Fruit fly (Drosophila melanogaster) whole organism, larva: Measurements from ENCODE around the gene CG15812.

Source experiments
- noc ChIP-seq: fragments of 200-800 bp; sonication (Bioruptor generic); optimal IDR thresholded peaks from 3 replicates; lab custom pipeline; 2019; ENCODE audit warnings: missing biosample characterization, mild to moderate bottlenecking, missing genetic modification characterization, moderate library complexity

Gene CG15812

DNA sequence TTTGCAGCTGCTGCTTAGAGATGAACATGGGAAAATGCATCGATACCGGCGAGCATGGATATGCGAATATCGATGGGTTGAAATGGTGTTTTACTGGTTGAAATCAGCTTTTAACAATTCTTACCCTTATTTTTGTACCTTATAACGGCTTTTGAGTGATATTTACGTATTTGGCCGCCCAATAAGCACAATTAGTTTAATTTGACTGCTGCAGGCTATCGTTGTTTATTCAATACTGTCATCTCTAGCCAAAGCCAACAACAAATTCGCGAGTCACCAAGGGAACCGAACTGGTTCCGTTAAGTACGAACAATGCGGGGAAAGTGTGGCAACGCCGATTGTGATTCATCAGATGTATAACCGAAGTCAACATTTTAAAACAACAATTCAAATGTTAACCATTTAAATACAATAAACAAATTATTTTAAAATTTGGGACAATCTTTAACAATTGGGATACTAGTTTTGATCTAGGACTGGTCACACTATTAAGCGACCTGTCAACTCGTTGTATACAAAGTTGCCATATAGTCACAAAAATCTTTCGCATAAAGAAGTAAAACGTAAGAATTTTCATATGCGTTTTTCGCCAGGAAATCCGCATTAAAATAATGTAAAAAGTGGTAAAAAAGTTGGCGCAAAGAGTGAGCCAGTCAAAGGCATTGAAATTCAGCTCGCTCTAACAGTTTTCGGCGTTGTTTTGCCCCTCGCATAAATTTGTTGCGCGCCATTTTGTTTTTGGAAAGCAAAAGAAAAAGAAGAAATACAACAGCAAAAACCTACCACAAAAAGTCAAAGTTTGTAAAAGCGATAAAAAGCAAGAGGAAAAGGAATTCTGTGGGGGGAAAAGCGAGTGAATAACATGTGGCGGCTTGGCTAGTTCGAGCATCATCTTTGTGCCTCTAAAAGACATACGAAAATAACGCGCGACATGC is 11.4 kb upstream of the CG15812 start, which contains the start of the genes Usp5 and BtbVII:
Gene Usp5, minus strand, starts transcription at position 234 of the 935 bp plus-strand sequence.
Gene BtbVII, plus strand, starts transcription at position 522 of the 935 bp plus-strand sequence.
- peak; percentile 37 for TF ChIP-seq noc (tag; lab: Kevin White, UChicago)

DNA sequence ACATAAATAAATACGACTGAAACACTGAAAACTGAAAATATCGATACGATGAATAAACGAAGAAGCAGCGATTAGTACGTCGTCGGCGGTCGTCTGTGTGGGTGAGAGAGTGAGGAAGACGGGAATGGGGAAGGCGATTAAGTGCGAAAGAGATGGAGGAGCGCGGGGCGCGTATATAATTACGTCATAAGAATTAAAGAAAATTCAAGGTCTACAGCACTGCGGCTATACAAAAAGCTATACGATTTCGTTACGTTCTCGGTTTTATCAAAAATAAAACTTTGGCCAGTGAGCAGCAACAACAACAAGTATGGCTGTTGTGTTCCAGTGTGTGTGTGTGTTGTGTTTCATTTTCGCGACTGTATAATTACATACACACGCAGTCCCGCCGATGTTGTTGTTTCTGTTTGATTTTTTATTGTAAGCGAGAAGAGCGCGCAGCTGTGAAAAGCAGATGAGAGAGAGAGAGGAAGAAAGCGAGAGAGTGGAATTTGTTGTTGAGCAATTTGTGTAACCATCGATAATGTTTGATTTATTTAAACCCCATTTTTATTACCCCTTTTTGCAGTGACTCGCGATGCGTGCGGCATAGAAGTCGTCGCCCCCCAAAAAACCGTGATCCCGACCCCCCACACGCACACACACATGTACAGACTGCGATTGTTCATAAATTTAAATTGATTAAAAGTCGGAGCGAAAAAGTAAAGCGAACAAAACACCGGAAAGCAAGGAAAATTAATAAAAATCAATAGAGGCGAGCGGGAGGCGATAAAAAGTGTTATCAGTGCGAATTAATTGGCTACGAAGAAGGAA is 10.5 kb upstream of the CG15812 start:
- TF ChIP-seq noc (tag; lab: Kevin White, UChicago) = peak; percentile 60

DNA sequence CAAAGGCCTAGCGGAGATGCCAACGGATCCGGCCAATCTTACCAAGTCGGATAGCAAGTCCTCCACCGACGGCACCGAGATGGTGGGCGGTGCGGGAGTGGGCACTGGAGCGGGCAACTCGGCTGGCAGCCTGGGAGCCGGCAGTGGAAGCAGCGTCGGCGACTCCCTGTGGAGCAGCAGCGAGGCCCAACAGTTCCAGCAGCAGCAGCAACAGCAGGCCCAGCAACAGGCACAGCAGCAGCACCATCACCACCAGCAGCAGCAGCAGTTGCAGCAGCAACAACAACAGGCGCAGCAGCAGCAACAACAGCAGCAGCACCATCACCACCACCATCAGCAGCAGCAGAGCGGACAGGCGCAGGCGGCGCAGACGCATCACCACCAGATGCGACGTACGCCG is 9.4 kb upstream of the CG15812 start:
- no peak for TF ChIP-seq noc (tag; lab: Kevin White, UChicago)

DNA sequence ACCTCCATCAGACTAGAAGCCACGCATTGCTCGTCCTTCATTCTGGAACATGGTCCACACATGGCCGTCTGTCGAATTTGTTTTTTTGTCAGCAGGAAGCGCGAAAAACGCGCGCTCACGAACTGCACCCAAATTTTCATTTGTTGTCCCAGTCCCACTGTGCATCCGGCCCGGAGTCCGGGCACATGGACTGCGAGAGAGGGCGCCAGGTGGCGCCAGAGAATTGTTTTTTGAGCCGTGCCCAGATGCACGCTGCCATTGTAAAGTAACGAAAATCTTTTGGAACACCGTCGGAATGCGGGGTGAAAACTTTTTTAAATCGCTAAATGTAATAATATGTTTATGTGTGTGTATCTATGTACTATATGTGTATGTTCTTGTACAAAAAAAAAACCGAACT is 2.1 kb upstream of the CG15812 start:
- no peak for TF ChIP-seq noc (tag; lab: Kevin White, UChicago)

DNA sequence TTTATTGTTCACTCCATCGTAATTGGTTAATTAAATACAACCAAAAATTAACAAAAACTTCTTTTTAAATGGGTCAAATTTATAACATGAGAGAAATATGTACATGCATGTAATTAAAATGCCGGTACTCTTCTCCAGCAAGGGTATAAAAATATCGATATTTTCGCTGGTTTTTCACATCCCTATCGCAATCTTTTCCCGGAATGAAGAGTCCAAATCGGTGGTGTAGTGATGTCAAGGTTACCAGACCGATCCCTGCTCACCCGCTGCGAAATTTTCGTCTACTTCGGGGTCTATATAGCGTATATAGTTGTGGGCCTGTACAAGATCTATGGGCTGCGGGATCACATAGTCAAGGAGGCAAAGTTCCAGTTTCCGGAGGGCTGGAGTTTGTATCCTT is 2.2 kb downstream of the CG15812 start, which contains the start of gene rasp:
Gene rasp, plus strand, starts transcription at position 213 of the 400 bp plus-strand sequence.
- no peak for TF ChIP-seq noc (tag; lab: Kevin White, UChicago)

DNA sequence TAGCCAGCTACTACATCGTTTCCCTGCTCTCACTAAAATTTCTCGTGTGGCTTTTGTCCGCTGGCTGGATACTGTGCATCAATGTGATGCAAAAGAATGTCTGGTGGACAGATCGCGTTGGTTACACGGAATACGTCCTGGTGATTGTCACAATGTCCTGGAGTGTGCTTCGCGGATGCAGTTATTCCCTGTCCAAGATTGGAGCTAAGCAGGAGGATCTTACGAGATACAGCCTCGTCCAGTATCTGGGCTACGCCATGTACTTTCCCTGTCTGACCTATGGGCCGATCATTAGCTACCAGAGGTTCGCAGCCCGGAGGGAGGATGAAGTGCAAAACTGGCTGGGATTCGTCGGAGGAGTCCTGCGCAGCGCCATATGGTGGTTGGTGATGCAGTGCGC is 2.8 kb downstream of the CG15812 start:
- no peak for TF ChIP-seq noc (tag; lab: Kevin White, UChicago)

DNA sequence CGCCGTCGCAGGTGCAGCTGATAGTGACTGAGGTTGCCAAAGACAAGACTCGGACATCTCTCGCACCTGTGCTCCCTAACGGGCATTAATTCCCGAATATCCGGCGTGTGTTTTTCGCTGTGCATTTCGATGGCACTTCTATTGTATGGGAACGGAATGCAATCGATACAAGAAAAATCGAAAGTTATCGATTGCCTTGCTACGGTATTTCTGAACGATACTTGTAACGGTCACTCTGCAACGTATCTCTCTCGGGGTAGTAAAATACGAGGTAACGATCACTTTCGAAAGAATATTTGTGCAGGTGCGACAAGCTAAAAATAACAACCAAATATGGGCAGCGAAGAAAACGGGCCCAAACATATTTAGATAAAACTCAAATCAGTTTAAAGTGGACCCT is 5.2 kb downstream of the CG15812 start, which contains the start of gene CG32280:
Gene CG32280, plus strand, starts transcription at position 231 of the 400 bp plus-strand sequence.
- TF ChIP-seq noc (tag; lab: Kevin White, UChicago) = peak; percentile 36

DNA sequence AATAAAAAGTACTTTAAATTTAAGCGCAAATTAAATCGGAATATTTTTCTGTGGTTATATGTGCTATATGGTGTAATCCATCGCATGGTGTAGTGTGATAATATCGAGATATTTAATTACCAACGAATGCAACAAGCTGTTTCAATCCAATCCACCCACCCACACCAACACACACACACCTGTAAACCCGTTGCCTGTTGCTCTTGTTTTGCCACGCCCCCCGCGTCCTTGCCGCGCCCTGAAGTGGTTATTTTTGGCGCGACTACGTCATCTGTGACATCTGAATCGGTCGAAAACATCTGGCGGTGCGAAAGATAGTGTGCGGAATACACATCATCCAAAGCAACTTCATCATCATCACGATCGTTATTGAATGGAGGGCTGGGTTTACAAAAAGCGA is 5.6 kb downstream of the CG15812 start:
- no peak for TF ChIP-seq noc (tag; lab: Kevin White, UChicago)

DNA sequence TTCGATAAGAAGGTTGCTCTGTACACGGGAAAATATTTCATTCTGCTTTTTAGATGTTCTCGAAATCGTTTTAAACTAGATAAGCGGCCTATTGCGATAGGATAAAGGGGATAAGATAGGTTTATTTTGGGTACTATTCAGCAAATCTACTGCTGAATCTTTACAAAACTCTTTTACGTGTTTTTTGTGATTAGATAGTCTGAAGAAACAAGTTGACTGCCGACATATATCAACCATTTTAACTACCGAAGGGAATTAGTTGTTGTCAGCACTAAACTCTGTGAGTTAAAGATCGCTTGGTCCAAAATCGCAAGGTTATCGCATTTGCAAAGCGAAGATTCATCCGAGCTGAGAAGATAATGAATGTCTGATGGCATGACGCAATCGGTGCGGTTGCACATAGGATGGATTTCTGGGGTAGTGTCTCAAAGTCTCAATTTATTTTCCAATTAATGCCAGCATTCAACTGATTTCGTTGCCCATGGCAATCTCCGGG is 6.5 kb downstream of the CG15812 start, which contains the start of gene Asciz:
Gene Asciz, minus strand, starts transcription at position 51 of the 496 bp plus-strand sequence.
- TF ChIP-seq noc (tag; lab: Kevin White, UChicago) = no peak

DNA sequence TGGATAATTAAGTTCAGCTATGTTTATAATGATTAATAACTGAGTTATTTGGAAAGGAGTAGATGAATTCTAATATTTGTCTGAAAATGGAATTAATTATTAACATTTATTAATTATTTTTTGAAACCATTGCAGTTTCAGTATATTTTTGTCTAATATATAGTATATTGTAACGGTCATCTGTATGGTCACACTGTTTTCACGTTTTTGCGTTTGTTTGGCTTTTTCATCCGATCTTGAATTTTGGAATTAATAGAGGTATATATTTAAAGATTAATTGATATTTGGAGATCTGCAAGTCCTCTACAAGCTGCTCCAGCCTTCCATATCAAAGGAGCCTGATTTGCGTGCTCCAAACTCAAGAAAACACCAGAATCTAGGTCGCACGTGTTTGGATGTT is 9.3 kb downstream of the CG15812 start, which contains the start of the genes CG32278 and CG32281:
Gene CG32278, plus strand, starts transcription at position 180 of the 400 bp plus-strand sequence.
Gene CG32281, plus strand, starts transcription at position 269 of the 400 bp plus-strand sequence.
- no peak for TF ChIP-seq noc (tag; lab: Kevin White, UChicago)

DNA sequence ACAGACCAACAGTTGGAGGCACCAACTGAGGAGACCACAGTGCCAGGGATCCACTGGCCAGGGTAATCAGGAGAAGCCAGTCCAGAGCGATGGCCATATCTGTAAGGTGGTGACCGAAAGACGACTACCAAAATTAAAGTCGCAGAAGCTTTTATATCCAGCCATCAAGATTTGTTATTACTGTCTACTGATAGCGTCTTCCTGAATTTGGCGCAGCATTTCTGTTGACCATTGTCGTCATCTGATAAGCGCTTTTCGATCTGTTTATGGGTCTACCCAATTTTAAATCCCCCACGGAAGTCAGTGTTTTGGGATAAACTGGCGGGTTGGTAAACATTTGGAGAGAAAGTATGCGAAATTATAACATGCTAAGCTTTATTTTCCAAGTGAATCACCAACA is 12.7 kb downstream of the CG15812 start, which contains the start of gene CG14963:
Gene CG14963, minus strand, starts transcription at position 101 of the 400 bp plus-strand sequence.
- no peak for TF ChIP-seq noc (tag; lab: Kevin White, UChicago)

DNA sequence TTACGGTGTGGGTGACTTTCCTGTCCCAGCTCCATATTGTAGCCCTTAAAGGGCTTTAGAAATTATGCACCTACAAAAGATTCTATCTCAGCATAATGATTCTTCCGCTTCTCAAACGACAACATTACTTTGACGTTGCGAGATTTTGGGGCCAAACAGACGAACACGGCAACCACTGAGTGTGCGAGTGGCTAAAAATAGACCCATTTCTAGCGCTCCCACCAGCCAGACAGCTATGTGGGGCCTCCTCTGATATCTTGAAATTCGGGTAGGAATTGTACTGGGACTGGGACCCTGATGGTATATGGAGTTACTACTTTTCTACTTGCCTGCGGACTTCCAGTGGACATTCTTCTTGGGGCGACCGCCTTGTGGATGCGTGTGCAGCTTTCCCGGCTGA is 18.1 kb downstream of the CG15812 start:
- TF ChIP-seq noc (tag; lab: Kevin White, UChicago) = no peak

DNA sequence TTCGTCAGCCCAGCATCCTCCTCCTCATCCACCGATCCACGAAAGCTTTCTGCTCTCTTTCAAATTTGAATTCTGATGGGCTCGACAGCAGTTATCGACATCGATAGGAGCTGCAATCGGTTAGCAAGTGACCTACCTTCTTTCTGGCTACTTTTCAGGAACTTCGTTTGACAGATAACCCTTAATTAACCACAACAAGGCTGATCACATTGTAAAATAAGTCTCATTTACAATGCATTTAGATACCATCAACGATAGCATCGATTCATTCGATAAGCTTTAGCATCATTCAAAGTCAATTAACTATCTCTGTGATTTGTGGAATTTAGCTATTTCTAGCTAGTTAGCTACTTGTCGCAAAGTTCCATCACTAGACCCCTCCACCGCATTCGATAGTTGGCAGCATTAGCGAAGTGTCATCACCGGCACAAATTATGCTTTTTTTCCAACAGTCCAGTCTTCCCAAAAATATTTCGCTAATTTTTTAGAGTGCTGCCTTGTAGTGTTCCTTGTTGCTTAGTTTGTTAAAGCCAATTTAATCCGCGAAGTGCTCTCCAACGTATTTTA is 18.8 kb downstream of the CG15812 start, which contains the start of the genes MnM and Girdin:
Gene MnM, minus strand, starts transcription at position 51 of the 567 bp plus-strand sequence.
Gene Girdin, plus strand, starts transcription at position 401 of the 567 bp plus-strand sequence.
- TF ChIP-seq noc (tag; lab: Kevin White, UChicago) = no peak

DNA sequence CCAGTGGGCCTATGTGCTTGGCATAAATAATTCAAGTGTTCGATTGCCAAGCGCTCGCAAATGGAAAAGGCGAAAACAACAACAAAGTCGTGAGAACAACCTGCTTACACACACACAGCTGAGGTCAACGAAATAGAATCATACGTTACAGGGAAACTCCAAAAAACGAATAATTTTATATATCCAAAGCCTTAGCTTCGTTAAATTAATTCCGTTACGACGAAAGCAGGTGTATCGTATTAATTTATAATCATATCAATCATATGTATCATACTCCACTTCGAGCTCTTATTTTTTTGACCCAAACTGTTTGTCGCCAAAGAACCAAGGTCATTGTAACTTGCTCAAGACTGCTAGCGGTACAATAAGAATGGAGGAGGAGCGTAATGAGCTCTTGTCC is 19.7 kb downstream of the CG15812 start:
- TF ChIP-seq noc (tag; lab: Kevin White, UChicago) = peak; percentile 84

DNA sequence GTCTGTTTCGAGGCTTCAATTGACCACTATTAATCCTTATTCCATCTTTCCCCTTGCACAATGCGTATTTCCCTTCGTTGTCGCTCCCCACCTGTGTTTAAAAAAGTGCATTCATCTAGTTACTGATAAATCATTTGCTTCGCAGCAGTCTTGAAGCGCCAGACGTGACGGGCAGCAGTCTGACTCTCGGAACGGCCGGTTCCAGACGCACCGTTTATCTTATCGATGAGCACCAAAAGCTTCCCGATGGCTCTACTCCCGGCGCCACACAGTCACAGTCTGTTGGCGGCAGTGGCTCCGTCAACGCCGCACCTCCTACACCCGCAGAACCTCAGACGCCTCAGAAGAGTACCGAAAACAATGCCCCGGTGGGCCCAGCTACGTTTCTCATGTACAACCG is 24.3 kb downstream of the CG15812 start, which contains the start of gene CG42494:
Gene CG42494, plus strand, starts transcription at position 301 of the 400 bp plus-strand sequence.
- TF ChIP-seq noc (tag; lab: Kevin White, UChicago) = no peak
